Worm (Caenorhabditis elegans) whole organism, L1 larva: ENCODE results near the gene F19G12.1.
A peak's percentile ranks its signal among the peaks of the same experiment; 100 is the strongest.

Experiments used
- C34B4.2 ChIP-seq: sonication (generic microtip); optimal IDR thresholded peaks from 2 replicates; lab custom pipeline; 2017; ENCODE audit warnings: mild to moderate bottlenecking, missing genetic modification characterization, missing compliant biosample characterization
- F16B12.6 ChIP-seq: fragments of 150-350 bp; optimal IDR thresholded peaks from 2 replicates; lab custom pipeline; 2014; ENCODE audit warnings: missing biosample characterization, missing genetic modification characterization
- aha-1 ChIP-seq: fragments of 150-350 bp; optimal IDR thresholded peaks from 2 replicates; lab custom pipeline; 2014; ENCODE audit warnings: missing biosample characterization, missing genetic modification characterization
- alr-1 ChIP-seq: fragments of 200-800 bp; sonication (Bioruptor generic); optimal IDR thresholded peaks from 2 replicates; lab custom pipeline; 2018; ENCODE audit warnings: borderline replicate concordance, mild to moderate bottlenecking, missing genetic modification characterization, missing compliant biosample characterization
- blmp-1 ChIP-seq: fragments of 150-350 bp; optimal IDR thresholded peaks from 2 replicates; lab custom pipeline; 2014; ENCODE audit warnings: missing biosample characterization, missing genetic modification characterization
- ceh-8 ChIP-seq: fragments of 200-800 bp; sonication (Bioruptor generic); optimal IDR thresholded peaks from 2 replicates; lab custom pipeline; 2018; ENCODE audit warnings: mild to moderate bottlenecking, missing genetic modification characterization, moderate library complexity, missing compliant biosample characterization
- ceh-82 ChIP-seq, 3 experiments: fragments of 150-350 bp in 1 of 3; sonication (generic microtip) in 2 of 3; optimal IDR thresholded peaks; 2 replicates each; lab custom pipeline; 2014 to 2017; ENCODE audit warnings: missing biosample characterization in 3 of 3, missing genetic modification characterization in 3 of 3
- dsc-1 ChIP-seq: sonication (generic microtip); optimal IDR thresholded peaks from 2 replicates; lab custom pipeline; 2016; ENCODE audit warnings: mild to moderate bottlenecking, missing genetic modification characterization, missing compliant biosample characterization
- efl-1 ChIP-seq, 4 experiments: fragments of 150-350 bp; optimal IDR thresholded peaks in 3 of 4; peaks in 1 of 4; 1 replicate in 1 of 4; 2 replicates in 3 of 4; lab custom pipeline; 2014; ENCODE audit warnings: missing biosample characterization in 2 of 4, missing genetic modification characterization in 2 of 4, missing genetic modification reagents in 2 of 4
- efl-3 ChIP-seq: fragments of 200-800 bp; sonication (Bioruptor generic); optimal IDR thresholded peaks from 2 replicates; lab custom pipeline; 2018; ENCODE audit warnings: mild to moderate bottlenecking, missing genetic modification characterization, missing compliant biosample characterization
- elt-2 ChIP-seq: sonication (generic microtip); optimal IDR thresholded peaks from 2 replicates; lab custom pipeline; 2016; ENCODE audit warnings: missing genetic modification characterization, mild to moderate bottlenecking, inconsistent platforms, missing compliant biosample characterization, missing genetic modification reagents
- elt-3 ChIP-seq, 6 experiments: fragments of 150-350 bp in 1 of 6; sonication (generic microtip); optimal IDR thresholded peaks; 2 replicates each; lab custom pipeline; 2017 to 2018; ENCODE audit warnings: missing biosample characterization in 6 of 6, missing genetic modification characterization in 6 of 6, inconsistent platforms in 1 of 6
- fkh-4 ChIP-seq: sonication (generic microtip); optimal IDR thresholded peaks from 2 replicates; lab custom pipeline; 2016; ENCODE audit warnings: missing compliant biosample characterization, missing genetic modification characterization, borderline replicate concordance
- grh-1 ChIP-seq: fragments of 200-800 bp; sonication (Bioruptor generic); IDR thresholded peaks from 2 replicates; pipeline ENCODE4 v1.3.6; 2022; ENCODE audit warnings: missing genetic modification reagents, missing genetic modification characterization, missing compliant biosample characterization
- hlh-4 ChIP-seq: sonication (generic microtip); optimal IDR thresholded peaks from 2 replicates; lab custom pipeline; 2016; ENCODE audit warnings: mild to moderate bottlenecking, missing genetic modification characterization, missing compliant biosample characterization
- hpl-2 ChIP-seq: fragments of 150-350 bp; optimal IDR thresholded peaks from 2 replicates; lab custom pipeline; 2014; ENCODE audit warnings: missing biosample characterization, missing genetic modification reagents, missing genetic modification characterization
- jun-1 ChIP-seq: fragments of 150-350 bp; optimal IDR thresholded peaks from 2 replicates; lab custom pipeline; 2014; ENCODE audit warnings: missing biosample characterization, missing genetic modification reagents, missing genetic modification characterization
- lin-14 ChIP-seq: fragments of 200-800 bp; sonication (Bioruptor generic); optimal IDR thresholded peaks from 2 replicates; lab custom pipeline; 2018; ENCODE audit warnings: mild to moderate bottlenecking, missing genetic modification characterization, moderate library complexity, missing compliant biosample characterization
- lin-35 ChIP-seq, 2 experiments: fragments of 150-350 bp; optimal IDR thresholded peaks; 2 replicates each; lab custom pipeline; 2014; ENCODE audit warnings: missing biosample characterization in 2 of 2, missing genetic modification characterization in 2 of 2, missing genetic modification reagents in 2 of 2
- lsy-2 ChIP-seq, 2 experiments: fragments of 150-350 bp; optimal IDR thresholded peaks; 2 replicates each; lab custom pipeline; 2014; ENCODE audit warnings: missing biosample characterization in 2 of 2, missing genetic modification characterization in 2 of 2
- mef-2 ChIP-seq: fragments of 150-350 bp; optimal IDR thresholded peaks from 2 replicates; lab custom pipeline; 2014; ENCODE audit warnings: missing biosample characterization, missing genetic modification characterization
- mep-1 ChIP-seq: fragments of 150-350 bp; optimal IDR thresholded peaks from 2 replicates; lab custom pipeline; 2014; ENCODE audit warnings: missing biosample characterization, missing genetic modification characterization
- nhr-12 ChIP-seq: sonication (generic microtip); optimal IDR thresholded peaks from 2 replicates; lab custom pipeline; 2017; ENCODE audit warnings: missing biosample characterization, missing genetic modification characterization
- nhr-19 ChIP-seq: fragments of 200-800 bp; sonication (Bioruptor generic); conservative IDR thresholded peaks from 2 replicates; pipeline ENCODE4 v1.3.6; 2022; ENCODE audit warnings: missing genetic modification characterization, missing compliant biosample characterization
- nhr-20 ChIP-seq: sonication (generic microtip); optimal IDR thresholded peaks from 2 replicates; lab custom pipeline; 2016; ENCODE audit warnings: mild to moderate bottlenecking, missing genetic modification characterization, missing compliant biosample characterization
- nhr-237 ChIP-seq: fragments of 150-350 bp; optimal IDR thresholded peaks from 2 replicates; lab custom pipeline; 2014; ENCODE audit warnings: missing biosample characterization, missing genetic modification characterization
- nhr-71 ChIP-seq: sonication (generic microtip); optimal IDR thresholded peaks from 2 replicates; lab custom pipeline; 2016; ENCODE audit warnings: mild to moderate bottlenecking, missing genetic modification characterization, moderate library complexity, missing compliant biosample characterization
- nhr-84 ChIP-seq: sonication (generic microtip); optimal IDR thresholded peaks from 2 replicates; lab custom pipeline; 2017; ENCODE audit warnings: missing biosample characterization, missing genetic modification characterization
- nhr-85 ChIP-seq: sonication (generic microtip); peaks from one replicate; lab custom pipeline; 2016; ENCODE audit warnings: missing genetic modification characterization, inconsistent platforms, missing compliant biosample characterization
- pax-3 ChIP-seq: fragments of 200-800 bp; sonication (Bioruptor generic); optimal IDR thresholded peaks from 2 replicates; lab custom pipeline; 2018; ENCODE audit warnings: mild to moderate bottlenecking, missing genetic modification characterization, moderate library complexity, missing compliant biosample characterization
- pqm-1 ChIP-seq: sonication (generic microtip); optimal IDR thresholded peaks from 3 replicates; lab custom pipeline; 2017; ENCODE audit warnings: missing biosample characterization, missing genetic modification characterization
- rnt-1 ChIP-seq: sonication (generic microtip); optimal IDR thresholded peaks from 2 replicates; lab custom pipeline; 2016; ENCODE audit warnings: mild to moderate bottlenecking, missing genetic modification characterization, moderate library complexity, missing compliant biosample characterization
- snpc-4 ChIP-seq: fragments of 150-350 bp; optimal IDR thresholded peaks from 2 replicates; lab custom pipeline; 2014; ENCODE audit warnings: missing biosample characterization, missing genetic modification characterization
- snu-23 ChIP-seq: sonication (generic microtip); optimal IDR thresholded peaks from 2 replicates; lab custom pipeline; 2016; ENCODE audit warnings: missing genetic modification characterization, missing compliant biosample characterization
- sptf-1 ChIP-seq: fragments of 150-350 bp; optimal IDR thresholded peaks from 2 replicates; lab custom pipeline; 2014; ENCODE audit warnings: missing biosample characterization, missing genetic modification characterization
- sup-37 ChIP-seq: fragments of 200-800 bp; sonication (Bioruptor generic); optimal IDR thresholded peaks from 2 replicates; lab custom pipeline; 2018; ENCODE audit warnings: mild to moderate bottlenecking, missing genetic modification characterization, missing compliant biosample characterization
- swsn-7 ChIP-seq: sonication (generic microtip); optimal IDR thresholded peaks from 2 replicates; lab custom pipeline; 2016; ENCODE audit warnings: missing genetic modification characterization, missing compliant biosample characterization
- tlp-1 ChIP-seq: fragments of 150-350 bp; optimal IDR thresholded peaks from 2 replicates; lab custom pipeline; 2014; ENCODE audit warnings: missing biosample characterization, missing genetic modification characterization
- unc-130 ChIP-seq: fragments of 150-350 bp; optimal IDR thresholded peaks from 2 replicates; lab custom pipeline; 2017; ENCODE audit warnings: missing biosample characterization, missing genetic modification characterization, inconsistent platforms
- unc-30 ChIP-seq: sonication (generic microtip); optimal IDR thresholded peaks from 2 replicates; lab custom pipeline; 2017; ENCODE audit warnings: missing biosample characterization, missing genetic modification characterization
- unc-98 ChIP-seq: fragments of 200-800 bp; sonication (Bioruptor generic); IDR thresholded peaks from 2 replicates; pipeline ENCODE4 v1.3.6; 2022; ENCODE audit warnings: missing genetic modification characterization, missing compliant biosample characterization
- zag-1 ChIP-seq: fragments of 150-350 bp; optimal IDR thresholded peaks from 2 replicates; lab custom pipeline; 2014; ENCODE audit warnings: missing biosample characterization, missing genetic modification characterization
- ztf-11 ChIP-seq, 2 experiments: sonication (generic microtip); optimal IDR thresholded peaks; 2 replicates each; lab custom pipeline; 2016 to 2017; ENCODE audit warnings: missing genetic modification characterization in 2 of 2, missing biosample characterization in 1 of 2, missing compliant biosample characterization in 1 of 2
- ztf-4 ChIP-seq: fragments of 150-350 bp; optimal IDR thresholded peaks from 2 replicates; lab custom pipeline; 2014; ENCODE audit warnings: missing biosample characterization, missing genetic modification characterization

F19G12.1 gene

DNA sequence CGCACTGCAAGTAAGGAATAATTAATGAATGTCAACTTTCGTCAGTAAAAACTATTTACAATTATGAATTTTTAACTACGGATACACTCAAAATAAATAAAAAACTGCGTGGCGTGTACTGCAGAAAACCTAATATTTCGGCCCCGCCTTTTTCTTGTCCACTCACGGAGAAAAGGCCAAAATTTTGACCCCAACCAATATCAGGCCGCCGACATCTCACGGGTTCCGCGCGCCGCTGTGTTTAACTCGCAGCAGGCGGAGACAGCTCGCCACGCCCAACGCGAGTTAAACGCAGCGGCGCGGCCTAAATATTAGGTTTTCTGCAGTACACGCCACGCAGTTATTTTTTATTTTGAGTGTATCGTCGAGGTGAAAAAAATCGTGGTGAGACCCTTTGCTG is 40.4 kb downstream of the F19G12.1 start:
- TF ChIP-seq ceh-8 (GFP tag; lab: Kevin White, UChicago), result no peak
- TF ChIP-seq sptf-1 (tag; lab: Kevin White, UChicago), result no peak
- TF ChIP-seq aha-1 (tag; lab: Kevin White, UChicago), result no peak
- peak; percentile 37 for TF ChIP-seq snpc-4
- no peak for TF ChIP-seq ceh-82 (tag; optimal IDR thresholded peaks at IDR 0.05; lab: Kevin White, UChicago)

DNA sequence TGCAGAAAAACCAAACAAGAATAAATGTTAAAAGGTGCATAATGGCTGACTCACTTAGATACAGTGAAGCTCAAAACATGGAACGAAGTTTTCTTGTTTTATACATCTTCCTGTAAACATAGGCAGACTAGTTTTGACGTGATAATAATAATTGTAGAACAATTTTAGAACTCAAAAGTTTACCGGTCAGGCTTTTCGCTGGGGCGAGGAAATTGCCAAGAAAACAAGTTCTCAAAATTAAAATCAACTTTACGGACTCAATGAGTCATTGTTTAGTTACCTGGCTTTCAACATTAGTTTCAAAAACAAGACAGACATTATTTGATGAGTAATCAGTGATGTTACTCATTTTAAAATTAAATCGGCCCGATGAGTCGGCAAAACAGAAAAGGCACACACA is 42.1 kb downstream of the F19G12.1 start, which contains the start of gene D1005.5:
D1005.5 (minus strand) TSS at position 101 of the 400 bp plus-strand sequence.
- TF ChIP-seq grh-1 (no peak), efl-1 (optimal IDR thresholded peaks at IDR 0.05; lab: Kevin White, UChicago) (no peak), efl-1 (GFP tag; optimal IDR thresholded peaks at IDR 0.05 in 1 of 2; lab: Kevin White, UChicago) (peak in 1 of 2 experiments; percentile 46)

DNA sequence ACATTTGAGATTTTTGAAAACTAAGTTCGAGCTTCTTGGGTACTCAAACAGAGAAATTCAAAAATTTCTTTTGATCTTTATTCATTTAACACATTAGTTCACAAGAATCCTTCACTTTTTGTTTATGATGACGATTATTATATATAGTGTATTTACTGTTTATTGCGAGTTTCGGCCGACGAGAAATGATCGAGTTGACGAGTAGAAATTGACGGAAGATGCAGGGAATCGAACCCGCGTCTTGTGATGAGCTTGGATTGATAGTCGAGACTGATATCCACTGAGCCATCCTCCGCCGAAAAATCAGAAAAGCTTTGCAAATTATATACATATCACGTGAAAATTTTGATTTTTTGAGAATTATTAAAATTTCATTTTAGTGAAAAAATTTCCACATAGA is 43.0 kb downstream of the F19G12.1 start:
- TF ChIP-seq fkh-4 (tag; lab: Kevin White, UChicago) (no peak), nhr-20 (tag; lab: Kevin White, UChicago) (no peak), sptf-1 (tag; lab: Kevin White, UChicago) (no peak), pqm-1 (tag; lab: Kevin White, UChicago) (no peak), tlp-1 (tag; lab: Kevin White, UChicago) (no peak), unc-98 (no peak), hlh-4 (tag; lab: Kevin White, UChicago) (no peak), unc-130 (tag; lab: Kevin White, UChicago) (no peak), jun-1 (tag; lab: Kevin White, UChicago) (no peak), dsc-1 (tag; lab: Kevin White, UChicago) (no peak), unc-30 (no peak), F16B12.6 (no peak), pax-3 (tag; lab: Kevin White, UChicago) (no peak), efl-3 (no peak), sup-37 (GFP tag; lab: Kevin White, UChicago) (no peak), aha-1 (tag; lab: Kevin White, UChicago) (no peak), swsn-7 (tag; lab: Kevin White, UChicago) (no peak), ztf-4 (no peak), nhr-12 (tag; lab: Kevin White, UChicago) (no peak)

DNA sequence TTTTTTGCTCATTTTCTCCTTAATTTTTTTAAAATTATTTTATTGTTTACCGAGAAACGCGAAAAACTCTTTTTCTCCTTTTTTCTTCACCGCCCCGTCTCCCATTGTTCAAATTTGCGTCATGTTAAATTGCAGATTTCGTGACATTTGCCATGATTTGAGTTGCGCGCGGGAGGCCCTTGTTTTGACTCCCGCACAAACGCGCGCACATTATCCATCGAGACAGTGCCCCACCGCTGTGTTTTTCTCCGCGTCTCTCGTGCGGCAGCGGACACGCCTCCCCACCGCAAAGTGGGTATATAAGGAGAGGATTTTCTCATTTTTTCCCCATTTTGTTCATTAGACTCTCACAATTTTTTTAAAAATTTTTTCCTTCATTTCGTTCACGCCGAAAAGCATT is 45.2 kb downstream of the F19G12.1 start:
- TF ChIP-seq alr-1 (no peak), nhr-19 (GFP tag; lab: Robert Waterston, UW) (no peak), efl-1 (optimal IDR thresholded peaks at IDR 0.05; lab: Kevin White, UChicago) (no peak), efl-1 (GFP tag; optimal IDR thresholded peaks at IDR 0.05 in 1 of 2; lab: Kevin White, UChicago) (peak in 1 of 2 experiments; percentile 49), nhr-85 (peak; percentile 8), rnt-1 (no peak)

DNA sequence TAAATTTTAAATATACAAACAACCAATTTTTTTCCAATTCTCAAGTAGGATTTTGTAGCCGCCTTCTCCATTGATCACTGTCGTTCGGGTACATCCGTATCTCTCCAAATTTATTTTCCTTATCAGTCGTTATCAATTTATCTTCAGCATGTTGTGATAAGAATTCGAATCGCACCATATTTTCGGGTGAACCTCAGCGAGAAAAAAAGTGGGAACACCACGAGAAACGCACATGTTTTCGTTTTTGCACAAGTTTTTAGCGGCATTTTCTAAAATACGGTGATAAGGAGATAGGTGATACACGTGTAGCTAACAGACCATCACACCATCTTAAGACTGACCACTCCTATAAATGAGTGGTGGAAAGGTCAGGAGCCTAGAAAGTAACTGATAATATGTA is 47.1 kb downstream of the F19G12.1 start:
- TF ChIP-seq pqm-1 (tag; lab: Kevin White, UChicago) (no peak), blmp-1 (peak; percentile 58), jun-1 (tag; lab: Kevin White, UChicago) (peak; percentile 53), nhr-237 (no peak), nhr-85 (peak; percentile 69), hpl-2 (GFP tag; lab: Kevin White, UChicago) (no peak), lsy-2 (tag; optimal IDR thresholded peaks at IDR 0.05; lab: Kevin White, UChicago) (no peak), mep-1 (peak; percentile 9), unc-30 (no peak), lin-35 (GFP tag; optimal IDR thresholded peaks at IDR 0.05; lab: Kevin White, UChicago) (peak in 1 of 2 experiments; percentile 25), snu-23 (peak; percentile 29), swsn-7 (tag; lab: Kevin White, UChicago) (no peak), zag-1 (tag; lab: Kevin White, UChicago) (no peak), mef-2 (tag; lab: Kevin White, UChicago) (no peak), lin-14 (GFP tag; lab: Kevin White, UChicago) (peak; percentile 65), unc-130 (tag; lab: Kevin White, UChicago) (no peak), C34B4.2 (tag; lab: Kevin White, UChicago) (no peak), snpc-4 (no peak), nhr-84 (no peak), elt-2 (peak; percentile 97), sptf-1 (tag; lab: Kevin White, UChicago) (no peak), rnt-1 (no peak), nhr-71 (tag; lab: Kevin White, UChicago) (peak; percentile 62), ceh-82 (tag; optimal IDR thresholded peaks at IDR 0.05; lab: Kevin White, UChicago) (no peak), ztf-11 (tag; optimal IDR thresholded peaks at IDR 0.05; lab: Kevin White, UChicago) (no peak), elt-3 (tag; optimal IDR thresholded peaks at IDR 0.05; lab: Kevin White, UChicago) (peak; percentile 87 to 98 (median 94)), efl-1 (optimal IDR thresholded peaks at IDR 0.05; lab: Kevin White, UChicago) (no peak), efl-1 (GFP tag; optimal IDR thresholded peaks at IDR 0.05 in 1 of 2; lab: Kevin White, UChicago) (peak in 1 of 2 experiments; percentile 34)
